Worm (Caenorhabditis elegans) whole organism, young adult: ENCODE data around the gene ZK899.1.

Experiments
- F33H1.4 ChIP-seq: fragments of 200-800 bp; sonication (Bioruptor generic); IDR thresholded peaks from 2 replicates; pipeline ENCODE4 v1.3.6; 2022; ENCODE audit warnings: missing genetic modification reagents, missing genetic modification characterization, missing compliant biosample characterization
- K11D2.4 ChIP-seq: fragments of 200-800 bp; sonication (Bioruptor generic); IDR thresholded peaks from 2 replicates; pipeline ENCODE4 v1.3.6; 2022; ENCODE audit warnings: missing genetic modification reagents, missing genetic modification characterization, missing compliant biosample characterization
- akir-1 ChIP-seq: fragments of 200-800 bp; sonication (Bioruptor generic); optimal IDR thresholded peaks from 2 replicates; lab custom pipeline; 2018; ENCODE audit warnings: mild to moderate bottlenecking, missing genetic modification characterization, moderate library complexity, missing compliant biosample characterization
- athp-1 ChIP-seq: sonication (generic microtip); optimal IDR thresholded peaks from 2 replicates; lab custom pipeline; 2017; ENCODE audit warnings: mild to moderate bottlenecking, missing genetic modification characterization, missing compliant biosample characterization
- cebp-1 ChIP-seq, 2 experiments: fragments of 200-800 bp in 1 of 2; sonication (Bioruptor generic) in 1 of 2; sonication (generic microtip) in 1 of 2; IDR thresholded peaks in 1 of 2; optimal IDR thresholded peaks in 1 of 2; 2 replicates each; pipeline versions ENCODE4 v1.3.6 to Lab custom; 2017 to 2022; ENCODE audit warnings: missing compliant biosample characterization in 2 of 2, missing genetic modification characterization in 2 of 2, mild to moderate bottlenecking in 1 of 2, missing genetic modification reagents in 1 of 2, moderate library complexity in 1 of 2
- ceh-79 ChIP-seq: sonication (generic microtip); optimal IDR thresholded peaks from 2 replicates; lab custom pipeline; 2017; ENCODE audit warnings: mild to moderate bottlenecking, missing genetic modification characterization, missing compliant biosample characterization
- hmg-20 ChIP-seq: fragments of 200-800 bp; sonication (Bioruptor generic); IDR thresholded peaks from 2 replicates; pipeline ENCODE4 v1.3.6; 2022; ENCODE audit warnings: missing genetic modification reagents, missing genetic modification characterization, missing compliant biosample characterization
- hsf-1 ChIP-seq: fragments of 200-800 bp; sonication (Bioruptor generic); IDR thresholded peaks from 2 replicates; pipeline ENCODE4 v1.3.6; 2022; ENCODE audit warnings: missing genetic modification reagents, missing genetic modification characterization, missing compliant biosample characterization
- lin-40 ChIP-seq: sonication (generic microtip); optimal IDR thresholded peaks from 2 replicates; lab custom pipeline; 2016; ENCODE audit warnings: missing genetic modification characterization, mild to moderate bottlenecking, missing compliant biosample characterization, missing genotype, missing genetic modification reagents
- lin-54 ChIP-seq: fragments of 200-800 bp; sonication (Bioruptor generic); optimal IDR thresholded peaks from 2 replicates; lab custom pipeline; 2018; ENCODE audit warnings: mild to moderate bottlenecking, missing genetic modification characterization, missing compliant biosample characterization
- madf-8 ChIP-seq: fragments of 200-800 bp; sonication (Bioruptor generic); conservative IDR thresholded peaks from 2 replicates; pipeline ENCODE4 v1.3.6; 2022; ENCODE audit warnings: missing genetic modification reagents, missing genetic modification characterization, missing compliant biosample characterization
- mcd-1 ChIP-seq: fragments of 200-800 bp; sonication (Bioruptor generic); IDR thresholded peaks from 2 replicates; pipeline ENCODE4 v1.3.6; 2022; ENCODE audit warnings: missing genetic modification reagents, missing genetic modification characterization, missing compliant biosample characterization
- nfya-2 ChIP-seq: fragments of 200-800 bp; sonication (Bioruptor generic); IDR thresholded peaks from 2 replicates; pipeline ENCODE4 v1.3.6; 2022; ENCODE audit warnings: missing genetic modification reagents, missing genetic modification characterization, missing compliant biosample characterization
- rec-8 ChIP-seq, 2 experiments: sonication (generic microtip); optimal IDR thresholded peaks; 2 replicates each; lab custom pipeline; 2016; ENCODE audit warnings: mild to moderate bottlenecking in 2 of 2, missing genetic modification characterization in 2 of 2, missing genetic modification reagents in 2 of 2, missing genotype in 2 of 2, missing biosample characterization in 1 of 2, missing compliant biosample characterization in 1 of 2, moderate library complexity in 1 of 2
- repo-1 ChIP-seq: sonication (generic microtip); optimal IDR thresholded peaks from 2 replicates; lab custom pipeline; 2017; ENCODE audit warnings: mild to moderate bottlenecking, missing genetic modification characterization, missing compliant biosample characterization
- somi-1 ChIP-seq: fragments of 200-800 bp; sonication (Bioruptor generic); optimal IDR thresholded peaks from 2 replicates; lab custom pipeline; 2018; ENCODE audit warnings: mild to moderate bottlenecking, missing genetic modification characterization, missing compliant biosample characterization
- sptf-2 ChIP-seq: fragments of 200-800 bp; sonication (Bioruptor generic); optimal IDR thresholded peaks from 2 replicates; lab custom pipeline; 2018; ENCODE audit warnings: mild to moderate bottlenecking, missing genetic modification characterization, missing compliant biosample characterization
- tbx-9 ChIP-seq: sonication (generic microtip); optimal IDR thresholded peaks from 2 replicates; lab custom pipeline; 2016; ENCODE audit warnings: borderline replicate concordance, missing genetic modification characterization, inconsistent platforms, missing compliant biosample characterization
- zfh-2 ChIP-seq: fragments of 200-800 bp; sonication (Bioruptor generic); conservative IDR thresholded peaks from 2 replicates; pipeline ENCODE4 v1.3.6; 2022; ENCODE audit warnings: missing genetic modification reagents, missing genetic modification characterization, missing compliant biosample characterization
- ztf-25 ChIP-seq: fragments of 200-800 bp; sonication (Bioruptor generic); IDR thresholded peaks from 2 replicates; pipeline ENCODE4 v1.3.6; 2022; ENCODE audit warnings: missing genetic modification reagents, missing genetic modification characterization, missing compliant biosample characterization
- ztf-26 ChIP-seq: sonication (generic microtip); optimal IDR thresholded peaks from 2 replicates; lab custom pipeline; 2017; ENCODE audit warnings: missing genetic modification characterization, missing compliant biosample characterization
- ztf-6 ChIP-seq: fragments of 200-800 bp; sonication (Bioruptor generic); IDR thresholded peaks from 2 replicates; pipeline ENCODE4 v1.3.6; 2022; ENCODE audit warnings: missing genetic modification reagents, missing genetic modification characterization, missing compliant biosample characterization

The ZK899.1 gene

ce11 chrX:9491439-9491838, 45.0 kb downstream of the ZK899.1 start:
- TF ChIP-seq lin-40 (tag; lab: Kevin White, UChicago) (no peak), tbx-9 (tag; lab: Kevin White, UChicago) (no peak), cebp-1 (GFP tag; IDR thresholded peaks at IDR 0.05; lab: Robert Waterston, UW) (no peak), cebp-1 (tag; optimal IDR thresholded peaks at IDR 0.05; lab: Kevin White, UChicago) (no peak), lin-54 (GFP tag; lab: Kevin White, UChicago) (no peak), ceh-79 (tag; lab: Kevin White, UChicago) (no peak), hmg-20 (GFP tag; lab: Robert Waterston, UW) (no peak), ztf-25 (no peak), madf-8 (GFP tag; lab: Robert Waterston, UW) (no peak), F33H1.4 (no peak), K11D2.4 (GFP tag; lab: Robert Waterston, UW) (no peak), athp-1 (tag; lab: Kevin White, UChicago) (no peak), repo-1 (tag; lab: Kevin White, UChicago) (no peak), ztf-26 (tag; lab: Kevin White, UChicago) (no peak), mcd-1 (GFP tag; lab: Robert Waterston, UW) (no peak), akir-1 (GFP tag; lab: Kevin White, UChicago) (no peak), nfya-2 (no peak), rec-8 (tag; optimal IDR thresholded peaks at IDR 0.05; lab: Kevin White, UChicago) (no peak)

- TF ChIP-seq ztf-26 (tag; lab: Kevin White, UChicago) (no peak), hsf-1 (GFP tag; lab: Robert Waterston, UW) (no peak), lin-54 (GFP tag; lab: Kevin White, UChicago) (no peak), ztf-6 (GFP tag; lab: Robert Waterston, UW) (no peak), zfh-2 (no peak; the same call in 1 of the 2 replicates), sptf-2 (no peak), somi-1 (GFP tag; lab: Kevin White, UChicago) (no peak), F33H1.4 (no peak)
These were observed 48.2 kb downstream of the ZK899.1 start for ce11 chrX:9494661-9495060.
